Worm (Caenorhabditis elegans) whole organism, L2 larva: ENCODE data around the gene K03A11.4.

Experiments
- C34F6.9 ChIP-seq: fragments of 150-350 bp; optimal IDR thresholded peaks from 2 replicates; lab custom pipeline; 2014; ENCODE audit warnings: missing biosample characterization, missing genetic modification characterization
- F13H6.1 ChIP-seq: sonication (generic microtip); optimal IDR thresholded peaks from 2 replicates; lab custom pipeline; 2016; ENCODE audit warnings: missing genetic modification characterization, missing compliant biosample characterization
- R02D3.7 ChIP-seq: fragments of 150-350 bp; optimal IDR thresholded peaks from 2 replicates; lab custom pipeline; 2014; ENCODE audit warnings: missing biosample characterization, missing genetic modification characterization
- alr-1 ChIP-seq: fragments of 150-350 bp; optimal IDR thresholded peaks from 2 replicates; lab custom pipeline; 2014; ENCODE audit warnings: missing biosample characterization, missing genetic modification characterization
- ama-1 ChIP-seq: fragments of 150-350 bp; optimal IDR thresholded peaks from 2 replicates; lab custom pipeline; 2018; ENCODE audit warnings: inconsistent platforms
- blmp-1 ChIP-seq: sonication (generic microtip); optimal IDR thresholded peaks from 2 replicates; lab custom pipeline; 2017; ENCODE audit warnings: missing genetic modification characterization, mild to moderate bottlenecking, missing compliant biosample characterization, antibody characterized with exemption, moderate library complexity; ENCODE audit not compliant: insufficient read depth
- ceh-16 ChIP-seq: fragments of 150-350 bp; optimal IDR thresholded peaks from 2 replicates; lab custom pipeline; 2014; ENCODE audit warnings: missing biosample characterization, missing genetic modification characterization
- ceh-82 ChIP-seq: fragments of 150-350 bp; optimal IDR thresholded peaks from 2 replicates; lab custom pipeline; 2014; ENCODE audit warnings: missing biosample characterization, missing genetic modification characterization
- crh-2 ChIP-seq: sonication (generic microtip); optimal IDR thresholded peaks from 2 replicates; lab custom pipeline; 2017; ENCODE audit warnings: missing biosample characterization, missing genetic modification characterization
- egl-27 ChIP-seq: sonication (generic microtip); optimal IDR thresholded peaks from 3 replicates; lab custom pipeline; 2017; ENCODE audit warnings: missing biosample characterization, missing genetic modification reagents, missing genetic modification characterization
- elt-1 ChIP-seq: fragments of 150-350 bp; optimal IDR thresholded peaks from 2 replicates; lab custom pipeline; 2014; ENCODE audit warnings: missing biosample characterization, missing genetic modification characterization
- elt-3 ChIP-seq: sonication (generic microtip); optimal IDR thresholded peaks from 2 replicates; lab custom pipeline; 2017; ENCODE audit warnings: missing biosample characterization, missing genetic modification characterization
- fos-1 ChIP-seq: fragments of 150-350 bp; optimal IDR thresholded peaks from 2 replicates; lab custom pipeline; 2014; ENCODE audit warnings: missing biosample characterization, missing genetic modification characterization
- gmeb-1 ChIP-seq: fragments of 150-350 bp; optimal IDR thresholded peaks from 2 replicates; lab custom pipeline; 2014; ENCODE audit warnings: missing biosample characterization, missing genetic modification characterization
- lin-11 ChIP-seq: fragments of 150-350 bp; sonication (generic microtip); optimal IDR thresholded peaks from 2 replicates; lab custom pipeline; 2014; ENCODE audit warnings: missing biosample characterization, missing genetic modification characterization, inconsistent platforms, mixed read lengths
- lsy-2 ChIP-seq, 2 experiments: fragments of 150-350 bp in 1 of 2; sonication (generic microtip) in 1 of 2; optimal IDR thresholded peaks; 2 replicates each; lab custom pipeline; 2014 to 2017; ENCODE audit warnings: missing biosample characterization in 2 of 2, missing genetic modification characterization in 2 of 2
- mab-5 ChIP-seq: fragments of 150-350 bp; optimal IDR thresholded peaks from 2 replicates; lab custom pipeline; 2014; ENCODE audit warnings: missing biosample characterization, missing genetic modification characterization
- mbf-1 ChIP-seq: sonication (generic microtip); optimal IDR thresholded peaks from 2 replicates; lab custom pipeline; 2017; ENCODE audit warnings: missing biosample characterization, missing genetic modification characterization
- mdl-1 ChIP-seq, 2 experiments: fragments of 150-350 bp in 1 of 2; sonication (generic microtip) in 1 of 2; optimal IDR thresholded peaks; 2 replicates each; lab custom pipeline; 2017; ENCODE audit warnings: missing biosample characterization in 2 of 2, missing genetic modification characterization in 2 of 2
- nhr-10 ChIP-seq: sonication (generic microtip); optimal IDR thresholded peaks from 2 replicates; lab custom pipeline; 2017; ENCODE audit warnings: missing biosample characterization, missing genetic modification characterization
- nhr-11 ChIP-seq: fragments of 150-350 bp; optimal IDR thresholded peaks from 2 replicates; lab custom pipeline; 2014; ENCODE audit warnings: missing biosample characterization, missing genetic modification characterization
- nhr-12 ChIP-seq: fragments of 150-350 bp; optimal IDR thresholded peaks from 2 replicates; lab custom pipeline; 2014; ENCODE audit warnings: missing biosample characterization, missing genetic modification characterization
- nhr-129 ChIP-seq: fragments of 150-350 bp; optimal IDR thresholded peaks from 2 replicates; lab custom pipeline; 2014; ENCODE audit warnings: missing biosample characterization, missing genetic modification characterization
- nhr-21 ChIP-seq: fragments of 150-350 bp; optimal IDR thresholded peaks from 2 replicates; lab custom pipeline; 2014; ENCODE audit warnings: missing biosample characterization, missing genetic modification characterization
- nhr-23 ChIP-seq: fragments of 150-350 bp; optimal IDR thresholded peaks from 2 replicates; lab custom pipeline; 2014; ENCODE audit warnings: missing biosample characterization, missing genetic modification reagents, missing genetic modification characterization
- nhr-237 ChIP-seq: fragments of 150-350 bp; optimal IDR thresholded peaks from 2 replicates; lab custom pipeline; 2014; ENCODE audit warnings: missing biosample characterization, missing genetic modification characterization
- nhr-25 ChIP-seq: fragments of 150-350 bp; sonication (generic microtip); optimal IDR thresholded peaks from 3 replicates; lab custom pipeline; 2014; ENCODE audit warnings: missing biosample characterization, missing genetic modification characterization
- nhr-6 ChIP-seq: fragments of 150-350 bp; optimal IDR thresholded peaks from 2 replicates; lab custom pipeline; 2014; ENCODE audit warnings: missing biosample characterization, missing genetic modification characterization
- nhr-77 ChIP-seq: fragments of 150-350 bp; optimal IDR thresholded peaks from 2 replicates; lab custom pipeline; 2014; ENCODE audit warnings: missing biosample characterization, missing genetic modification characterization
- peb-1 ChIP-seq: fragments of 150-350 bp; optimal IDR thresholded peaks from 2 replicates; lab custom pipeline; 2014; ENCODE audit warnings: missing biosample characterization, missing genetic modification characterization
- skn-1 ChIP-seq: sonication (generic microtip); optimal IDR thresholded peaks from 2 replicates; lab custom pipeline; 2017; ENCODE audit warnings: missing biosample characterization, missing genetic modification characterization
- sma-3 ChIP-seq: sonication (generic microtip); optimal IDR thresholded peaks from 2 replicates; lab custom pipeline; 2016; ENCODE audit warnings: missing genetic modification reagents, missing genetic modification characterization, missing compliant biosample characterization
- sma-9 ChIP-seq, 2 experiments: fragments of 150-350 bp in 1 of 2; sonication (generic microtip) in 1 of 2; optimal IDR thresholded peaks; 2 replicates each; lab custom pipeline; 2014 to 2016; ENCODE audit warnings: missing genetic modification characterization in 2 of 2, mild to moderate bottlenecking in 1 of 2, missing biosample characterization in 1 of 2, missing compliant biosample characterization in 1 of 2, missing genetic modification reagents in 1 of 2, moderate library complexity in 1 of 2
- snpc-4 ChIP-seq: fragments of 150-350 bp; optimal IDR thresholded peaks from 2 replicates; lab custom pipeline; 2014; ENCODE audit warnings: missing biosample characterization, missing genetic modification characterization
- unc-39 ChIP-seq: fragments of 150-350 bp; optimal IDR thresholded peaks from 2 replicates; lab custom pipeline; 2014; ENCODE audit warnings: missing biosample characterization, missing genetic modification characterization
- unc-55 ChIP-seq: fragments of 150-350 bp; sonication (generic microtip); optimal IDR thresholded peaks from 3 replicates; lab custom pipeline; 2014; ENCODE audit warnings: missing biosample characterization, missing genetic modification reagents, missing genetic modification characterization
- unc-62 ChIP-seq: fragments of 150-350 bp; optimal IDR thresholded peaks from 2 replicates; lab custom pipeline; 2014; ENCODE audit warnings: missing biosample characterization, missing genetic modification reagents, missing genetic modification characterization
- ztf-1 ChIP-seq: fragments of 200-800 bp; sonication (Bioruptor generic); conservative IDR thresholded peaks from 2 replicates; pipeline ENCODE4 v1.3.6; 2022; ENCODE audit warnings: missing genetic modification characterization, missing compliant biosample characterization
- ztf-11 ChIP-seq: sonication (generic microtip); optimal IDR thresholded peaks from 2 replicates; lab custom pipeline; 2017; ENCODE audit warnings: missing biosample characterization, missing genetic modification characterization
- ztf-4 ChIP-seq: fragments of 150-350 bp; optimal IDR thresholded peaks from 2 replicates; lab custom pipeline; 2014; ENCODE audit warnings: missing biosample characterization, missing genetic modification characterization

K03A11.4 gene

ce11 chrX:13088539-13088938 is 10.6 kb downstream of the K03A11.4 start:
- TF ChIP-seq gmeb-1 (tag; lab: Kevin White, UChicago) = no peak
- no peak for TF ChIP-seq ceh-16 (tag; lab: Kevin White, UChicago)
- TF ChIP-seq nhr-25 (tag; lab: Kevin White, UChicago) = no peak
- peak; percentile 55 for TF ChIP-seq fos-1 (tag; lab: Kevin White, UChicago)

- TF ChIP-seq elt-3 (tag; lab: Kevin White, UChicago) = no peak
- TF ChIP-seq unc-62 = no peak
- no peak for TF ChIP-seq F13H6.1
- no peak for TF ChIP-seq ztf-1
- TF ChIP-seq elt-1 (tag; lab: Kevin White, UChicago) = no peak
- TF ChIP-seq mab-5 = no peak
- TF ChIP-seq sma-9 (GFP tag; optimal IDR thresholded peaks at IDR 0.05; lab: Kevin White, UChicago) = no peak
- TF ChIP-seq sma-9 (tag; optimal IDR thresholded peaks at IDR 0.05; lab: Kevin White, UChicago) = no peak
- TF ChIP-seq lin-11 = no peak
- no peak for TF ChIP-seq nhr-11 (tag; lab: Kevin White, UChicago)
- no peak for TF ChIP-seq ceh-82 (tag; lab: Kevin White, UChicago)
Measured at ce11 chrX:13090665-13091064, 12.7 kb downstream of the K03A11.4 start, which contains the start of gene R03G8.3. TSS of gene R03G8.3 (plus strand) at chrX:13090965.

ce11 chrX:13091199-13091598 is 13.2 kb downstream of the K03A11.4 start:
- TF ChIP-seq lsy-2 (tag; optimal IDR thresholded peaks at IDR 0.05; lab: Kevin White, UChicago) = no peak

ce11 chrX:13100410-13100809 is 22.4 kb downstream of the K03A11.4 start, which contains the start of gene R03G8.6:
TSS of gene R03G8.6 (minus strand) at chrX:13100510.
- TF ChIP-seq ztf-4 (tag; lab: Kevin White, UChicago) (no peak), unc-39 (tag; lab: Kevin White, UChicago) (no peak), nhr-25 (tag; lab: Kevin White, UChicago) (no peak), ztf-11 (tag; lab: Kevin White, UChicago) (no peak), nhr-237 (no peak), lsy-2 (tag; optimal IDR thresholded peaks at IDR 0.05; lab: Kevin White, UChicago) (no peak), nhr-10 (tag; lab: Kevin White, UChicago) (no peak), skn-1 (tag; lab: Kevin White, UChicago) (no peak), nhr-77 (tag; lab: Kevin White, UChicago) (no peak), peb-1 (tag; lab: Kevin White, UChicago) (no peak), ceh-82 (tag; lab: Kevin White, UChicago) (no peak), nhr-21 (no peak), nhr-12 (no peak), F13H6.1 (no peak), gmeb-1 (tag; lab: Kevin White, UChicago) (no peak), ztf-1 (no peak)

ce11 chrX:13102838-13103237 is 24.9 kb downstream of the K03A11.4 start:
- TF ChIP-seq ama-1 (lab: Kevin White, UChicago) = no peak
- TF ChIP-seq peb-1 (tag; lab: Kevin White, UChicago) = no peak
- no peak for TF ChIP-seq R02D3.7 (tag; lab: Kevin White, UChicago)
- TF ChIP-seq nhr-25 (tag; lab: Kevin White, UChicago) = no peak
- no peak for TF ChIP-seq nhr-23 (tag; lab: Kevin White, UChicago)
- TF ChIP-seq, all 48 proteins: peak for 0

ce11 chrX:13104966-13105365 is 27.0 kb downstream of the K03A11.4 start, which contains the start of gene F17H10.1:
TSS of gene F17H10.1 (plus strand) at chrX:13105241.
- TF ChIP-seq lin-11 = peak; percentile 48
- TF ChIP-seq unc-55 = peak; percentile 36
- TF ChIP-seq peb-1 (tag; lab: Kevin White, UChicago) = no peak
- no peak for TF ChIP-seq ceh-82 (tag; lab: Kevin White, UChicago)
- TF ChIP-seq elt-1 (tag; lab: Kevin White, UChicago) = no peak
- TF ChIP-seq R02D3.7 (tag; lab: Kevin White, UChicago) = no peak
- peak; percentile 71 for TF ChIP-seq gmeb-1 (tag; lab: Kevin White, UChicago)
- no peak for TF ChIP-seq alr-1 (tag; lab: Kevin White, UChicago)
- TF ChIP-seq snpc-4 (tag; lab: Kevin White, UChicago) = peak; percentile 12
- no peak for TF ChIP-seq nhr-237
- TF ChIP-seq sma-9 (GFP tag; optimal IDR thresholded peaks at IDR 0.05; lab: Kevin White, UChicago) = peak; percentile 94
- no peak for TF ChIP-seq sma-9 (tag; optimal IDR thresholded peaks at IDR 0.05; lab: Kevin White, UChicago)
- TF ChIP-seq nhr-6 (tag; lab: Kevin White, UChicago) = no peak
- TF ChIP-seq F13H6.1 = peak; percentile 80
- no peak for TF ChIP-seq ztf-11 (tag; lab: Kevin White, UChicago)
- TF ChIP-seq crh-2 (tag; lab: Kevin White, UChicago) = peak; percentile 88
- TF ChIP-seq ceh-16 (tag; lab: Kevin White, UChicago) = no peak
- TF ChIP-seq nhr-23 (tag; lab: Kevin White, UChicago) = no peak
- TF ChIP-seq C34F6.9 = peak; percentile 67
- TF ChIP-seq nhr-21 = peak; percentile 88
- no peak for TF ChIP-seq nhr-12
- no peak for TF ChIP-seq mbf-1 (tag; lab: Kevin White, UChicago)
- peak; percentile 6 for TF ChIP-seq egl-27 (tag; lab: Kevin White, UChicago)
- TF ChIP-seq fos-1 (tag; lab: Kevin White, UChicago) = peak; percentile 84
- no peak for TF ChIP-seq nhr-10 (tag; lab: Kevin White, UChicago)
- TF ChIP-seq lsy-2 (tag; optimal IDR thresholded peaks at IDR 0.05; lab: Kevin White, UChicago) = no peak
- TF ChIP-seq blmp-1 (tag; lab: Kevin White, UChicago) = peak; percentile 76
- TF ChIP-seq nhr-11 (tag; lab: Kevin White, UChicago) = no peak
- TF ChIP-seq mdl-1 (tag; optimal IDR thresholded peaks at IDR 0.05; lab: Kevin White, UChicago) = peak; percentile 92
- peak; percentile 75 for TF ChIP-seq nhr-129 (tag; lab: Kevin White, UChicago)
- no peak for TF ChIP-seq mab-5
- peak; percentile 81 for TF ChIP-seq sma-3 (GFP tag; lab: Kevin White, UChicago)
